Worm (Caenorhabditis elegans) whole organism, L4 larva: Measurements from ENCODE around the gene ZK105.6.

ENCODE experiments used
- D1046.2 ChIP-seq: fragments of 200-800 bp; sonication (Bioruptor generic); IDR thresholded peaks from 2 replicates; pipeline ENCODE4 v1.3.6; 2022; ENCODE audit warnings: missing genetic modification characterization, missing compliant biosample characterization
- F26F4.8 ChIP-seq: fragments of 200-800 bp; sonication (Bioruptor generic); conservative IDR thresholded peaks from 2 replicates; pipeline ENCODE4 v1.3.6; 2022; ENCODE audit warnings: missing genetic modification characterization, missing compliant biosample characterization
- F44E2.7 ChIP-seq: fragments of 200-800 bp; sonication (Bioruptor generic); IDR thresholded peaks from 2 replicates; pipeline ENCODE4 v2.1.2; 2022; ENCODE audit warnings: missing genetic modification characterization, missing compliant biosample characterization
- F49E8.2 ChIP-seq: sonication (generic microtip); optimal IDR thresholded peaks from 2 replicates; lab custom pipeline; 2016; ENCODE audit warnings: missing compliant biosample characterization, mild to moderate bottlenecking, missing genetic modification characterization, borderline replicate concordance
- Y48G9A.11 ChIP-seq: fragments of 200-800 bp; sonication (Bioruptor generic); IDR thresholded peaks from 2 replicates; pipeline ENCODE4 v1.3.6; 2022; ENCODE audit warnings: missing genetic modification reagents, missing genetic modification characterization, missing compliant biosample characterization
- ZK337.2 ChIP-seq: fragments of 200-800 bp; sonication (Bioruptor generic); IDR thresholded peaks from 2 replicates; pipeline ENCODE4 v1.3.6; 2022; ENCODE audit warnings: missing genetic modification reagents, missing genetic modification characterization, missing compliant biosample characterization
- ZK546.5 ChIP-seq, 2 experiments: sonication (generic microtip); optimal IDR thresholded peaks; 2 replicates each; lab custom pipeline; 2017; ENCODE audit warnings: missing biosample characterization in 2 of 2, missing genetic modification characterization in 2 of 2
- ceh-44 ChIP-seq: fragments of 200-800 bp; sonication (Bioruptor generic); IDR thresholded peaks from 2 replicates; pipeline ENCODE4 v1.3.6; 2022; ENCODE audit warnings: missing genetic modification reagents, missing genetic modification characterization, missing compliant biosample characterization
- ceh-62 ChIP-seq: sonication (generic microtip); optimal IDR thresholded peaks from 2 replicates; lab custom pipeline; 2017; ENCODE audit warnings: missing biosample characterization, missing genetic modification characterization
- ceh-82 ChIP-seq: sonication (generic microtip); optimal IDR thresholded peaks from 2 replicates; lab custom pipeline; 2017; ENCODE audit warnings: missing biosample characterization, missing genetic modification characterization
- cey-2 ChIP-seq: sonication (generic microtip); optimal IDR thresholded peaks from 3 replicates; lab custom pipeline; 2017; ENCODE audit warnings: missing genetic modification characterization, mild to moderate bottlenecking, missing compliant biosample characterization, antibody characterized with exemption, borderline replicate concordance; ENCODE audit not compliant: insufficient read depth
- daf-12 ChIP-seq: fragments of 150-350 bp; optimal IDR thresholded peaks from 2 replicates; lab custom pipeline; 2014; ENCODE audit warnings: missing biosample characterization, missing genetic modification reagents, missing genetic modification characterization
- daf-16 ChIP-seq, 3 experiments: sonication (generic microtip); optimal IDR thresholded peaks; 2 replicates each; lab custom pipeline; 2016 to 2017; ENCODE audit warnings: missing genetic modification characterization in 3 of 3, missing genetic modification reagents in 3 of 3, mild to moderate bottlenecking in 2 of 3, missing compliant biosample characterization in 2 of 3, missing biosample characterization in 1 of 3, moderate library complexity in 1 of 3
- daf-19 ChIP-seq: fragments of 200-800 bp; sonication (Bioruptor generic); conservative IDR thresholded peaks from 2 replicates; pipeline ENCODE4 v1.3.6; 2022; ENCODE audit warnings: missing genetic modification characterization, missing compliant biosample characterization
- dmd-6 ChIP-seq: fragments of 200-800 bp; sonication (Bioruptor generic); IDR thresholded peaks from 2 replicates; pipeline ENCODE4 v1.3.6; 2022; ENCODE audit warnings: missing genetic modification reagents, missing genetic modification characterization, missing compliant biosample characterization
- dmd-8 ChIP-seq: fragments of 200-800 bp; sonication (Bioruptor generic); IDR thresholded peaks from 2 replicates; pipeline ENCODE4 v1.3.6; 2022; ENCODE audit warnings: missing genetic modification characterization, missing compliant biosample characterization
- dmd-9 ChIP-seq: fragments of 200-800 bp; sonication (Bioruptor generic); IDR thresholded peaks from 2 replicates; pipeline ENCODE4 v1.3.6; 2022; ENCODE audit warnings: missing genetic modification reagents, missing genetic modification characterization, missing compliant biosample characterization
- dpl-1 ChIP-seq: fragments of 150-350 bp; optimal IDR thresholded peaks from 2 replicates; lab custom pipeline; 2014; ENCODE audit warnings: missing biosample characterization, missing genetic modification reagents, missing genetic modification characterization
- duxl-1 ChIP-seq: sonication (generic microtip); optimal IDR thresholded peaks from 2 replicates; lab custom pipeline; 2016; ENCODE audit warnings: mild to moderate bottlenecking, missing genetic modification characterization, moderate library complexity, missing compliant biosample characterization; ENCODE audit not compliant: poor library complexity
- egl-43 ChIP-seq: fragments of 200-800 bp; sonication (Bioruptor generic); IDR thresholded peaks from 2 replicates; pipeline ENCODE4 v1.3.6; 2022; ENCODE audit warnings: missing genetic modification reagents, missing genetic modification characterization, missing compliant biosample characterization
- hif-1 ChIP-seq, 2 experiments: sonication (generic microtip); optimal IDR thresholded peaks; 2 replicates each; lab custom pipeline; 2016 to 2017; ENCODE audit warnings: missing compliant biosample characterization in 2 of 2, missing genetic modification characterization in 2 of 2, missing genetic modification reagents in 2 of 2, missing genotype in 2 of 2, mild to moderate bottlenecking in 1 of 2
- hmg-1.1 ChIP-seq: fragments of 200-800 bp; sonication (Bioruptor generic); IDR thresholded peaks from 2 replicates; pipeline ENCODE4 v1.3.6; 2022; ENCODE audit warnings: missing genetic modification reagents, missing genetic modification characterization, missing compliant biosample characterization
- jun-1 ChIP-seq: fragments of 150-350 bp; optimal IDR thresholded peaks from 2 replicates; lab custom pipeline; 2014; ENCODE audit warnings: missing biosample characterization, missing genetic modification reagents, missing genetic modification characterization
- lim-7 ChIP-seq: fragments of 200-800 bp; sonication (Bioruptor generic); IDR thresholded peaks from 2 replicates; pipeline ENCODE4 v1.3.6; 2022; ENCODE audit warnings: missing genetic modification characterization, missing compliant biosample characterization
- lin-13 ChIP-seq: fragments of 150-350 bp; optimal IDR thresholded peaks from 2 replicates; lab custom pipeline; 2014; ENCODE audit warnings: missing biosample characterization, missing genetic modification reagents, missing genetic modification characterization
- lin-29 ChIP-seq: fragments of 200-800 bp; sonication (Bioruptor generic); IDR thresholded peaks from 2 replicates; pipeline ENCODE4 v1.3.6; 2022; ENCODE audit warnings: missing genetic modification reagents, missing genetic modification characterization, missing compliant biosample characterization
- lir-3 ChIP-seq: sonication (generic microtip); optimal IDR thresholded peaks from 2 replicates; lab custom pipeline; 2016; ENCODE audit warnings: mild to moderate bottlenecking, missing genetic modification characterization, missing compliant biosample characterization
- mep-1 ChIP-seq: fragments of 150-350 bp; sonication (generic microtip); optimal IDR thresholded peaks from 3 replicates; lab custom pipeline; 2014; ENCODE audit warnings: missing biosample characterization, missing genetic modification characterization
- nhr-102 ChIP-seq: sonication (generic microtip); optimal IDR thresholded peaks from 2 replicates; lab custom pipeline; 2016; ENCODE audit warnings: mild to moderate bottlenecking, missing genetic modification characterization, moderate library complexity, missing compliant biosample characterization
- nhr-111 ChIP-seq: fragments of 200-800 bp; sonication (Bioruptor generic); optimal IDR thresholded peaks from 2 replicates; lab custom pipeline; 2018; ENCODE audit warnings: mild to moderate bottlenecking, missing genetic modification characterization, missing compliant biosample characterization
- nhr-6 ChIP-seq: fragments of 150-350 bp; optimal IDR thresholded peaks from 2 replicates; lab custom pipeline; 2014; ENCODE audit warnings: missing biosample characterization, missing genetic modification characterization
- pqm-1 ChIP-seq: sonication (generic microtip); optimal IDR thresholded peaks from 2 replicates; lab custom pipeline; 2017; ENCODE audit warnings: missing biosample characterization, missing genetic modification characterization
- sdz-12 ChIP-seq: fragments of 200-800 bp; sonication (Bioruptor generic); optimal IDR thresholded peaks from 2 replicates; lab custom pipeline; 2018; ENCODE audit warnings: mild to moderate bottlenecking, missing genetic modification characterization, missing compliant biosample characterization
- spr-3 ChIP-seq: fragments of 200-800 bp; sonication (Bioruptor generic); optimal IDR thresholded peaks from 2 replicates; lab custom pipeline; 2018; ENCODE audit warnings: mild to moderate bottlenecking, missing genetic modification characterization, missing compliant biosample characterization
- unc-39 ChIP-seq: sonication (generic microtip); optimal IDR thresholded peaks from 2 replicates; lab custom pipeline; 2017; ENCODE audit warnings: missing biosample characterization, missing genetic modification characterization
- unc-62 ChIP-seq, 3 experiments: fragments of 150-350 bp in 1 of 3; sonication (generic microtip); optimal IDR thresholded peaks in 2 of 3; peaks in 1 of 3; 1 replicate in 1 of 3; 2 replicates in 2 of 3; lab custom pipeline; 2014 to 2017; ENCODE audit warnings: missing biosample characterization in 3 of 3, missing genetic modification characterization in 3 of 3, missing genetic modification reagents in 3 of 3, missing genotype in 1 of 3
- zag-1 ChIP-seq: fragments of 150-350 bp; optimal IDR thresholded peaks from 2 replicates; lab custom pipeline; 2014; ENCODE audit warnings: missing biosample characterization, missing genetic modification characterization
- zfp-2 ChIP-seq: sonication (generic microtip); optimal IDR thresholded peaks from 2 replicates; lab custom pipeline; 2016; ENCODE audit warnings: mild to moderate bottlenecking, missing genetic modification characterization, missing compliant biosample characterization
- zfp-3 ChIP-seq: fragments of 200-800 bp; sonication (Bioruptor generic); conservative IDR thresholded peaks from 2 replicates; pipeline ENCODE4 v1.3.6; 2022; ENCODE audit warnings: missing genetic modification reagents, missing genetic modification characterization, missing compliant biosample characterization
- zip-2 ChIP-seq: fragments of 150-350 bp; optimal IDR thresholded peaks from 2 replicates; lab custom pipeline; 2014; ENCODE audit warnings: missing biosample characterization, missing genetic modification characterization
- ztf-11 ChIP-seq: fragments of 150-350 bp; optimal IDR thresholded peaks from 2 replicates; lab custom pipeline; 2014; ENCODE audit warnings: missing biosample characterization, missing genetic modification characterization

ZK105.6 gene

DNA sequence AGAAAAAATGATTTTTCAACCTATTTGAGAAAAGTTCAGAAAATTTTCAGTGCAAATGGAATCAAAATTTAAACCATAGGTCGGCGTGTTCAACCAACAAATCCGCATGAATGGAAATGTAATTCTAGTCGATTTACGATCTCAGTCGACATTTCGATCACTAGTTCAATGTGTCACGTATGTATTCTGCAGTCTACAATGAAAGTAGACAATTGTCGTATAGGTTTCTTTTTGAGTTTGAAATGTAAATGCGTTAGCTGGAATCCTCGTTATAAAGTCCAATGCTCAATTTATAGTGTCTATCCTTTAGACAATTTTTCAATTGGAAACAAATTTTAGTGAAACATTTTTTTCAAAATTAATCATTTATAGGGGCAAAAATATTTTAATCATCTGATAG is 7.8 kb downstream of the ZK105.6 start, which contains the start of gene ZK105.12:
ZK105.12 (minus strand) TSS at position 101 of the 400 bp plus-strand sequence.
- TF ChIP-seq pqm-1 (tag; lab: Kevin White, UChicago) (no peak), Y48G9A.11 (no peak), egl-43 (GFP tag; lab: Robert Waterston, UW) (no peak), cey-2 (no peak), lim-7 (GFP tag; lab: Robert Waterston, UW) (no peak), mep-1 (tag; lab: Kevin White, UChicago) (no peak), hmg-1.1 (GFP tag; lab: Robert Waterston, UW) (no peak), ztf-11 (tag; lab: Kevin White, UChicago) (no peak), ceh-62 (tag; lab: Kevin White, UChicago) (no peak), dmd-9 (no peak), daf-12 (no peak), jun-1 (tag; lab: Kevin White, UChicago) (no peak), nhr-6 (tag; lab: Kevin White, UChicago) (no peak), nhr-102 (tag; lab: Kevin White, UChicago) (no peak), ZK337.2 (no peak)

DNA sequence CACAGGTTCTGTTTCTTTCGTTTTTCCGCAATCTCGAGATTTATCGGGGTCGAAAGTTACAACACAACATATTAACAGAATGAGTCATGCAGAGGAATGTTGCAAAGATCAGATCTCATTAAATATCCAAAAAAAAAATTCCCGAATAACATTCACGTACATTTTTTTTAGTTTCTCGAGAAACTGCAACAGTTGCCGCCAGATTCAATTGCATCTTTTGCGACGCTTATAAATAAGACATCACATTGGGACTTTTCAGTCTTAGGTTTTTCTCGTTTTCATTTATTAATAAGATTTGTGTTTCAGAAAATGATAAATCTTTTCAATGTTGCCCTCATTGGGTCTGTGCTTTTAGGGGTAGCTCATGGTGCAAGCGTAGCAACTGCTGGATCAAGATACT is 10.2 kb downstream of the ZK105.6 start, which contains the start of gene ZK105.1:
ZK105.1 (plus strand) TSS at position 301 of the 400 bp plus-strand sequence.
- TF ChIP-seq daf-16 (GFP tag; optimal IDR thresholded peaks at IDR 0.05; lab: Kevin White, UChicago) (peak in 1 of 2 experiments; percentile 3), daf-16 (tag; optimal IDR thresholded peaks at IDR 0.05; lab: Kevin White, UChicago) (no peak), hif-1 (tag; optimal IDR thresholded peaks at IDR 0.05; lab: Kevin White, UChicago) (no peak)
- TF ChIP-seq, all 104 proteins: peak for 1

DNA sequence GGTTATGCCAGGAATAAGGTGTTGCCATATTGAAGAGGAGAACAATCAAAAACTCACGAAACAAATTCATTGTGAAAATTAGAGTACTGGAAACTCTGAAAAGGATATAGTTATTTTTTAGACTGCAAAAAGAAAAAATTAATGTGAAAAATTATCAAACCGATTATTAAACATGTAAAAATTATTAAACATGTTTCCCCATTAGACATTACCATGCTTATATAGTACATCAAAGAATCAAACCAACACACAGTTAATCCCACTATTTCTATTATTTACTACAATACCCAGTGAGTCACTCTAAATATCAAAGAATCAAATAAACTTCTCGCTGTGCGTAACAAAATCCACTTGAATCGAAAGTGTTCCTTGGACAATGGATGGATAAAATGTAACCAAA is 10.8 kb downstream of the ZK105.6 start, which contains the start of gene ZK105.13:
ZK105.13 (minus strand) TSS at position 101 of the 400 bp plus-strand sequence.
- TF ChIP-seq nhr-111 (GFP tag; lab: Kevin White, UChicago) (no peak), dmd-8 (GFP tag; lab: Robert Waterston, UW) (no peak), F44E2.7 (GFP tag; lab: Robert Waterston, UW) (no peak), sdz-12 (GFP tag; lab: Kevin White, UChicago) (no peak), D1046.2 (GFP tag; lab: Robert Waterston, UW) (no peak), daf-12 (no peak), spr-3 (no peak), F26F4.8 (GFP tag; lab: Robert Waterston, UW) (no peak), zag-1 (tag; lab: Kevin White, UChicago) (no peak), zip-2 (tag; lab: Kevin White, UChicago) (no peak), duxl-1 (tag; lab: Kevin White, UChicago) (no peak), cey-2 (no peak), ceh-82 (no peak), unc-39 (tag; lab: Kevin White, UChicago) (no peak), hmg-1.1 (GFP tag; lab: Robert Waterston, UW) (no peak), pqm-1 (tag; lab: Kevin White, UChicago) (no peak)

DNA sequence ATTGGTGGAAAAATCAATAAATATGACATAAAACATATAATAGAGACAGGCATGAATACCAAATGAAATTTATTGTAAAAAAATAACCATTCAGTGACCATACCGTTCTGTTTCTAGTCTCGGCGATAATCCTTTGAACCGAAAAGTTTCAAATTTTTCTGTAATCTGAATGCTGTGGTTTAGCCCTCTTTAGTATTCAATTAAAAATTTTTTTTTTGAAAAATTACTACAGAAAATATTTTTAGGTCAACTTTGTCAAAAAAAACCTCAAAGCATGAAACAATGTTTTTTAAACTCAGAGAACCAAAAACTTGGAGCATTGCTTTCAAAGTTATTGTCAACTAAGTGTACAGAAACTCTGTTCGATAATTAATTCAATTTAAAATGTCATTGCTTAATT is 15.3 kb downstream of the ZK105.6 start, which contains the start of gene ZK105.11:
ZK105.11 (minus strand) TSS at position 101 of the 400 bp plus-strand sequence.
- TF ChIP-seq lin-13 (GFP tag; lab: Kevin White, UChicago) (no peak), lir-3 (tag; lab: Kevin White, UChicago) (no peak), pqm-1 (tag; lab: Kevin White, UChicago) (no peak), zfp-2 (no peak), dmd-6 (no peak), F49E8.2 (tag; lab: Kevin White, UChicago) (no peak), zfp-3 (GFP tag; lab: Robert Waterston, UW) (no peak), spr-3 (no peak), daf-19 (GFP tag; lab: Robert Waterston, UW) (no peak), F26F4.8 (GFP tag; lab: Robert Waterston, UW) (no peak), lin-29 (GFP tag; lab: Robert Waterston, UW) (no peak), dpl-1 (no peak), unc-62 (GFP tag; optimal IDR thresholded peaks at IDR 0.05 in 1 of 2; lab: Kevin White, UChicago) (no peak), unc-62 (tag; optimal IDR thresholded peaks at IDR 0.05; lab: Kevin White, UChicago) (no peak), F44E2.7 (GFP tag; lab: Robert Waterston, UW) (no peak), ceh-44 (GFP tag; lab: Robert Waterston, UW) (no peak), mep-1 (tag; lab: Kevin White, UChicago) (no peak), ZK546.5 (tag; optimal IDR thresholded peaks at IDR 0.05; lab: Kevin White, UChicago) (no peak)
